Fruit fly (Drosophila melanogaster) whole organism, prepupa: ENCODE data around the gene CG5810.
A peak's percentile ranks its signal among the peaks of the same experiment; 100 is the strongest.

ENCODE experiments used
- Blimp-1 ChIP-seq: fragments of 200-800 bp; sonication (Bioruptor generic); optimal IDR thresholded peaks from 3 replicates; lab custom pipeline; 2017; ENCODE audit warnings: missing biosample characterization, missing genetic modification characterization, mild to moderate bottlenecking, moderate library complexity, missing genetic modification reagents
- CG10631 ChIP-seq: fragments of 200-800 bp; sonication (Bioruptor generic); optimal IDR thresholded peaks from 2 replicates; lab custom pipeline; 2016; ENCODE audit warnings: missing biosample characterization, missing genetic modification characterization
- CG10669 ChIP-seq: fragments of 200-800 bp; sonication (Bioruptor generic); optimal IDR thresholded peaks from 3 replicates; lab custom pipeline; 2018; ENCODE audit warnings: missing biosample characterization, mild to moderate bottlenecking, missing genetic modification characterization, moderate library complexity
- CG11294 ChIP-seq: fragments of 200-800 bp; sonication (Bioruptor generic); IDR thresholded peaks from 2 replicates; pipeline ENCODE4 v1.3.6; 2022; ENCODE audit warnings: missing biosample characterization, missing genetic modification characterization
- CG11762 ChIP-seq: fragments of 200-800 bp; sonication (Bioruptor generic); optimal IDR thresholded peaks from 3 replicates; lab custom pipeline; 2016; ENCODE audit warnings: missing biosample characterization, missing genetic modification characterization; ENCODE audit not compliant: insufficient read depth
- CG1621 ChIP-seq: fragments of 200-800 bp; sonication (Bioruptor generic); optimal IDR thresholded peaks from 3 replicates; lab custom pipeline; 2018; ENCODE audit warnings: missing biosample characterization, mild to moderate bottlenecking, missing genetic modification characterization
- CG16779 ChIP-seq: fragments of 200-800 bp; sonication (Bioruptor generic); optimal IDR thresholded peaks from 3 replicates; lab custom pipeline; 2017; ENCODE audit warnings: missing biosample characterization, mild to moderate bottlenecking, missing genetic modification characterization
- CG3032 ChIP-seq: fragments of 200-800 bp; optimal IDR thresholded peaks from 2 replicates; lab custom pipeline; 2019; ENCODE audit warnings: missing biosample characterization, mild to moderate bottlenecking, missing genetic modification characterization, moderate library complexity
- CG31627 ChIP-seq: fragments of 200-800 bp; sonication (Bioruptor generic); optimal IDR thresholded peaks from 3 replicates; lab custom pipeline; 2016; ENCODE audit warnings: missing biosample characterization, missing genetic modification characterization
- CG34406 ChIP-seq: fragments of 200-800 bp; sonication (Bioruptor generic); optimal IDR thresholded peaks from 3 replicates; lab custom pipeline; 2016; ENCODE audit warnings: missing biosample characterization, missing genetic modification characterization
- CG3919 ChIP-seq: fragments of 200-800 bp; sonication (Bioruptor generic); optimal IDR thresholded peaks from 3 replicates; lab custom pipeline; 2016; ENCODE audit warnings: missing biosample characterization, missing genetic modification characterization
- CG4318 ChIP-seq: fragments of 200-800 bp; sonication (Bioruptor generic); optimal IDR thresholded peaks from 3 replicates; lab custom pipeline; 2017; ENCODE audit warnings: missing biosample characterization, mild to moderate bottlenecking, missing genetic modification characterization
- CG6163 ChIP-seq: fragments of 200-800 bp; sonication (Bioruptor generic); IDR thresholded peaks from 3 replicates; pipeline ENCODE4 v1.3.6; 2022; ENCODE audit warnings: missing biosample characterization, missing genetic modification characterization
- CG6276 ChIP-seq: fragments of 200-800 bp; sonication (Bioruptor generic); optimal IDR thresholded peaks from 2 replicates; lab custom pipeline; 2017; ENCODE audit warnings: missing biosample characterization, mild to moderate bottlenecking, missing genetic modification characterization
- CG6792 ChIP-seq: fragments of 200-800 bp; sonication (Bioruptor generic); optimal IDR thresholded peaks from 3 replicates; lab custom pipeline; 2016; ENCODE audit warnings: missing biosample characterization, missing genetic modification characterization
- CG6854 ChIP-seq: fragments of 200-800 bp; sonication (Bioruptor generic); optimal IDR thresholded peaks from 2 replicates; lab custom pipeline; 2017; ENCODE audit warnings: missing biosample characterization, mild to moderate bottlenecking, missing genetic modification characterization
- CG7368 ChIP-seq: fragments of 200-800 bp; sonication (Bioruptor generic); optimal IDR thresholded peaks from 3 replicates; lab custom pipeline; 2016; ENCODE audit warnings: missing biosample characterization, missing genetic modification characterization
- CG8319 ChIP-seq: fragments of 200-800 bp; sonication (Bioruptor generic); optimal IDR thresholded peaks from 3 replicates; lab custom pipeline; 2016; ENCODE audit warnings: missing biosample characterization, missing genetic modification characterization
- CG8632 ChIP-seq: fragments of 200-800 bp; sonication (Bioruptor generic); optimal IDR thresholded peaks from 3 replicates; lab custom pipeline; 2016; ENCODE audit warnings: missing biosample characterization, missing genetic modification characterization
- Eip78C ChIP-seq: fragments of 200-800 bp; sonication (Bioruptor generic); peaks from one replicate; lab custom pipeline; 2016; ENCODE audit warnings: missing biosample characterization, missing genetic modification characterization
- Eip93F ChIP-seq: fragments of 200-800 bp; sonication (Bioruptor generic); optimal IDR thresholded peaks from 2 replicates; lab custom pipeline; 2016; ENCODE audit warnings: missing biosample characterization, mild to moderate bottlenecking, missing genetic modification characterization
- Ets21C ChIP-seq: fragments of 200-800 bp; sonication (Bioruptor generic); optimal IDR thresholded peaks from 3 replicates; lab custom pipeline; 2016; ENCODE audit warnings: missing biosample characterization, missing genetic modification characterization
- Ets96B ChIP-seq: fragments of 200-800 bp; optimal IDR thresholded peaks from 2 replicates; lab custom pipeline; 2019; ENCODE audit warnings: missing biosample characterization, mild to moderate bottlenecking, missing genetic modification characterization, moderate library complexity
- Gug ChIP-seq: fragments of 200-800 bp; sonication (Bioruptor generic); IDR thresholded peaks from 2 replicates; pipeline ENCODE4 v1.3.6; 2022; ENCODE audit warnings: missing biosample characterization, missing genetic modification characterization
- Hr39 ChIP-seq: fragments of 200-800 bp; sonication (Bioruptor generic); optimal IDR thresholded peaks from 2 replicates; lab custom pipeline; 2016; ENCODE audit warnings: missing biosample characterization, missing genetic modification characterization
- Hr4 ChIP-seq: fragments of 200-800 bp; sonication (Bioruptor generic); optimal IDR thresholded peaks from 3 replicates; lab custom pipeline; 2016; ENCODE audit warnings: missing biosample characterization, missing genetic modification characterization
- Lpt ChIP-seq: fragments of 200-800 bp; sonication (Bioruptor generic); optimal IDR thresholded peaks from 3 replicates; lab custom pipeline; 2016; ENCODE audit warnings: missing biosample characterization, missing genetic modification characterization
- OdsH ChIP-seq: fragments of 200-800 bp; sonication (Bioruptor generic); optimal IDR thresholded peaks from 3 replicates; lab custom pipeline; 2016; ENCODE audit warnings: missing biosample characterization, missing genetic modification characterization
- Sox14 ChIP-seq: fragments of 200-800 bp; sonication (Bioruptor generic); optimal IDR thresholded peaks from 3 replicates; lab custom pipeline; 2016; ENCODE audit warnings: missing biosample characterization, missing genetic modification characterization
- Sox15 ChIP-seq: fragments of 200-800 bp; sonication (Bioruptor generic); optimal IDR thresholded peaks from 3 replicates; lab custom pipeline; 2016; ENCODE audit warnings: missing biosample characterization, missing genetic modification characterization
- achi ChIP-seq: fragments of 200-800 bp; sonication (Bioruptor generic); optimal IDR thresholded peaks from 3 replicates; lab custom pipeline; 2016; ENCODE audit warnings: missing biosample characterization, missing genetic modification characterization
- cyc ChIP-seq: fragments of 200-800 bp; sonication (Bioruptor generic); optimal IDR thresholded peaks from 3 replicates; lab custom pipeline; 2016; ENCODE audit warnings: missing biosample characterization, missing genetic modification characterization
- eg ChIP-seq: fragments of 200-800 bp; sonication (Bioruptor generic); IDR thresholded peaks from 3 replicates; pipeline ENCODE4 v1.3.6; 2022; ENCODE audit warnings: missing biosample characterization, missing genetic modification characterization
- esn ChIP-seq: fragments of 200-800 bp; sonication (Bioruptor generic); optimal IDR thresholded peaks from 2 replicates; lab custom pipeline; 2016; ENCODE audit warnings: missing biosample characterization, mild to moderate bottlenecking, missing genetic modification characterization, moderate library complexity
- fd85E ChIP-seq: fragments of 200-800 bp; sonication (Bioruptor generic); optimal IDR thresholded peaks from 3 replicates; lab custom pipeline; 2016; ENCODE audit warnings: missing biosample characterization, missing genetic modification characterization
- fkh ChIP-seq: fragments of 200-800 bp; sonication (Bioruptor generic); optimal IDR thresholded peaks from 3 replicates; lab custom pipeline; 2017; ENCODE audit warnings: missing biosample characterization, mild to moderate bottlenecking, missing genetic modification characterization, moderate library complexity
- lz ChIP-seq: fragments of 200-800 bp; sonication (Bioruptor generic); optimal IDR thresholded peaks from 3 replicates; lab custom pipeline; 2016; ENCODE audit warnings: missing biosample characterization, missing genetic modification characterization
- pdm3 ChIP-seq: fragments of 200-800 bp; sonication (Bioruptor generic); optimal IDR thresholded peaks from 3 replicates; lab custom pipeline; 2016; ENCODE audit warnings: missing biosample characterization, missing genetic modification characterization
- spab ChIP-seq: fragments of 200-800 bp; sonication (Bioruptor generic); optimal IDR thresholded peaks from 2 replicates; lab custom pipeline; 2017; ENCODE audit warnings: missing biosample characterization, mild to moderate bottlenecking, missing genetic modification characterization, missing genetic modification reagents
- ss ChIP-seq, 2 experiments: fragments of 200-800 bp; sonication (Bioruptor generic); optimal IDR thresholded peaks; 2 replicates in 1 of 2; 3 replicates in 1 of 2; lab custom pipeline; 2017 to 2018; ENCODE audit warnings: mild to moderate bottlenecking in 2 of 2, missing biosample characterization in 2 of 2, missing genetic modification characterization in 2 of 2, moderate library complexity in 1 of 2
- svp ChIP-seq: fragments of 200-800 bp; sonication (Bioruptor generic); peaks from one replicate; lab custom pipeline; 2016; ENCODE audit warnings: missing biosample characterization, missing genetic modification characterization
- topi ChIP-seq: fragments of 200-800 bp; sonication (Bioruptor generic); optimal IDR thresholded peaks from 3 replicates; lab custom pipeline; 2016; ENCODE audit warnings: missing biosample characterization, missing genetic modification characterization
- vri ChIP-seq: fragments of 200-800 bp; sonication (Bioruptor generic); optimal IDR thresholded peaks from 3 replicates; lab custom pipeline; 2016; ENCODE audit warnings: missing biosample characterization, mild to moderate bottlenecking, missing genetic modification characterization

CG5810 gene

dm6 chr3R:21124225-21124624 is 39.4 kb upstream of the CG5810 start:
- TF ChIP-seq CG16779 (tag; lab: Kevin White, UChicago) (no peak), OdsH (no peak), svp (GFP tag; lab: Kevin White, UChicago) (peak; percentile 83), ss (GFP tag; optimal IDR thresholded peaks at IDR 0.05; lab: Kevin White, UChicago) (peak in 1 of 2 experiments; percentile 15), CG8319 (no peak), CG6163 (0 out of 3 replicates have a peak, but pooled peaks have one; percentile 2)

- TF ChIP-seq CG6854, result peak; percentile 36
- TF ChIP-seq Ets21C, result no peak
- no peak for TF ChIP-seq lz (GFP tag; lab: Kevin White, UChicago)
- TF ChIP-seq Eip78C, result peak; percentile 62
- no peak for TF ChIP-seq Lpt (GFP tag; lab: Kevin White, UChicago)
- TF ChIP-seq fkh (GFP tag; lab: Kevin White, UChicago), result peak; percentile 34
Measured at dm6 chr3R:21126673-21127284, 36.8 kb upstream of the CG5810 start.

dm6 chr3R:21127352-21127985 is 36.1 kb upstream of the CG5810 start, which contains the start of the genes slmb and CG5793:
slmb (minus strand) TSS chr3R:21127485.
CG5793 (plus strand) TSS chr3R:21127573.
- peak; percentile 36 for TF ChIP-seq topi (GFP tag; lab: Kevin White, UChicago)
- TF ChIP-seq CG3032, result peak; percentile 38
- peak; percentile 22 for TF ChIP-seq CG34406
- no peak for TF ChIP-seq CG16779 (tag; lab: Kevin White, UChicago)
- no peak for TF ChIP-seq CG8632 (GFP tag; lab: Kevin White, UChicago)
- peak; percentile 78 for TF ChIP-seq achi (GFP tag; lab: Kevin White, UChicago)
- peak; percentile 83 for TF ChIP-seq Eip78C
- peak; percentile 44 for TF ChIP-seq CG10631 (GFP tag; lab: Kevin White, UChicago)
- no peak for TF ChIP-seq spab (GFP tag; lab: Kevin White, UChicago)
- no peak for TF ChIP-seq CG11294
- no peak for TF ChIP-seq Hr4 (GFP tag; lab: Kevin White, UChicago)
- TF ChIP-seq lz (GFP tag; lab: Kevin White, UChicago), result peak; percentile 53
- TF ChIP-seq Blimp-1 (GFP tag; lab: Kevin White, UChicago), result no peak
- no peak for TF ChIP-seq Sox14 (GFP tag; lab: Kevin White, UChicago)
- TF ChIP-seq Eip93F (GFP tag; lab: Kevin White, UChicago), result no peak
- peak; percentile 55 for TF ChIP-seq Hr39 (GFP tag; lab: Kevin White, UChicago)
- no peak for TF ChIP-seq CG1621
- no peak for TF ChIP-seq CG7368 (GFP tag; lab: Kevin White, UChicago)
- TF ChIP-seq CG10669 (GFP tag; lab: Kevin White, UChicago), result no peak
- no peak for TF ChIP-seq CG6854
- no peak for TF ChIP-seq CG4318
- TF ChIP-seq CG31627, result peak; percentile 70
- peak; percentile 100 for TF ChIP-seq vri (GFP tag; lab: Kevin White, UChicago)
- TF ChIP-seq Sox15 (GFP tag; lab: Kevin White, UChicago), result peak; percentile 29
- TF ChIP-seq cyc (GFP tag; lab: Kevin White, UChicago), result peak; percentile 49
- no peak for TF ChIP-seq CG6276 (GFP tag; lab: Kevin White, UChicago)
- TF ChIP-seq Ets96B, result no peak
- TF ChIP-seq fd85E (GFP tag; lab: Kevin White, UChicago), result no peak
- no peak for TF ChIP-seq ss (GFP tag; optimal IDR thresholded peaks at IDR 0.05; lab: Kevin White, UChicago)
- TF ChIP-seq pdm3, result no peak
- peak; percentile 58 for TF ChIP-seq esn (GFP tag; lab: Kevin White, UChicago)
- peak; percentile 29; the same call in 1 of the 3 replicates for TF ChIP-seq eg (GFP tag; lab: Robert Waterston, UW)
- 0 out of 2 replicates have a peak, but pooled peaks have one; percentile 11 for TF ChIP-seq Gug (GFP tag; lab: Robert Waterston, UW)
- no peak for TF ChIP-seq CG3919
- peak; percentile 40 for TF ChIP-seq CG6792
- no peak for TF ChIP-seq CG11762
